Fruit fly (Drosophila melanogaster): ENCODE results near the gene CG3061.

DNA sequence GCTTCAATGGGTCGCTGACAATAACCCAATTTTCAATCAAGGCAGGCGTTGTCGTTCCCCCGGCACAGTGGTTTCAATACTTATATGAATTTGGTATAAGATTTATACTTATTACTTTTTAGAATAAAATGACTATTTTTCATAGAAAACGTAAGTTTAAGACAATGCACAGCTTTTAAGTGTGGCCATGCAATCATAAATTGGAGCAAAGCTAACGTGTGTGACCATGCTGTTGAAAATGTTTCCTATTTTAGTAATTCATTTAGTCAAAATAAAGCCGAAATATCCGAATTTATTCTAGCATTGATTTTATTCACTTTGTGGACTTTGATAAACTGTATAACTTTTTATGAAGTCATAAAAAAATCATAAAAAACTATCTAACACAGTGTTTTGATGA is 45.5 kb upstream of the CG3061 start:
- no peak for TF ChIP-seq svp (GFP tag)
- no peak for TF ChIP-seq CG7368 (GFP tag; optimal IDR thresholded peaks at IDR 0.05)
- no peak for TF ChIP-seq Lpt (GFP tag; optimal IDR thresholded peaks at IDR 0.05)
- TF ChIP-seq CG6792 (GFP tag; optimal IDR thresholded peaks at IDR 0.05): no peak
- TF ChIP-seq Sox102F (GFP tag; optimal IDR thresholded peaks at IDR 0.05): no peak
- TF ChIP-seq fd85E (GFP tag; optimal IDR thresholded peaks at IDR 0.05): no peak
- TF ChIP-seq CG10631 (GFP tag; optimal IDR thresholded peaks at IDR 0.05): no peak
- no peak for TF ChIP-seq CG6854 (GFP tag; optimal IDR thresholded peaks at IDR 0.05)
- TF ChIP-seq CG4318 (GFP tag; optimal IDR thresholded peaks at IDR 0.05): no peak
- TF ChIP-seq achi (GFP tag; optimal IDR thresholded peaks at IDR 0.05): no peak
- TF ChIP-seq esn (GFP tag; optimal IDR thresholded peaks at IDR 0.05): no peak
- TF ChIP-seq net (GFP tag; optimal IDR thresholded peaks at IDR 0.05): no peak
- TF ChIP-seq Met (GFP tag; optimal IDR thresholded peaks at IDR 0.05): no peak
